Worm (Caenorhabditis elegans) whole organism, L4 larva: ENCODE results near the gene srg-41.

ENCODE experiments used
- T26A8.4 ChIP-seq: fragments of 200-800 bp; sonication (Bioruptor generic); IDR thresholded peaks from 2 replicates; pipeline ENCODE4 v1.3.6; 2022; ENCODE audit warnings: missing genetic modification characterization, missing compliant biosample characterization
- Y5F2A.4 ChIP-seq: fragments of 200-800 bp; sonication (Bioruptor generic); optimal IDR thresholded peaks from 2 replicates; lab custom pipeline; 2018; ENCODE audit warnings: mild to moderate bottlenecking, missing genetic modification characterization, missing compliant biosample characterization
- ZK337.2 ChIP-seq: fragments of 200-800 bp; sonication (Bioruptor generic); IDR thresholded peaks from 2 replicates; pipeline ENCODE4 v1.3.6; 2022; ENCODE audit warnings: missing genetic modification reagents, missing genetic modification characterization, missing compliant biosample characterization
- ama-1 ChIP-seq: fragments of 150-350 bp; optimal IDR thresholded peaks from 2 replicates; lab custom pipeline; 2014; ENCODE audit warnings: inconsistent platforms, mixed read lengths
- arid-1 ChIP-seq: fragments of 200-800 bp; sonication (Bioruptor generic); conservative IDR thresholded peaks from 2 replicates; pipeline ENCODE4 v1.3.6; 2022; ENCODE audit warnings: missing genetic modification reagents, missing genetic modification characterization, missing compliant biosample characterization
- attf-4 ChIP-seq: sonication (generic microtip); optimal IDR thresholded peaks from 3 replicates; lab custom pipeline; 2017; ENCODE audit warnings: missing biosample characterization, missing genetic modification characterization
- ceh-20 ChIP-seq: fragments of 200-800 bp; sonication (Bioruptor generic); IDR thresholded peaks from 2 replicates; pipeline ENCODE4 v1.3.6; 2022; ENCODE audit warnings: missing genetic modification reagents, missing genetic modification characterization, missing compliant biosample characterization
- ceh-44 ChIP-seq: fragments of 200-800 bp; sonication (Bioruptor generic); IDR thresholded peaks from 2 replicates; pipeline ENCODE4 v1.3.6; 2022; ENCODE audit warnings: missing genetic modification reagents, missing genetic modification characterization, missing compliant biosample characterization
- daf-12 ChIP-seq: fragments of 150-350 bp; optimal IDR thresholded peaks from 2 replicates; lab custom pipeline; 2014; ENCODE audit warnings: missing biosample characterization, missing genetic modification reagents, missing genetic modification characterization
- dmd-6 ChIP-seq: fragments of 200-800 bp; sonication (Bioruptor generic); IDR thresholded peaks from 2 replicates; pipeline ENCODE4 v1.3.6; 2022; ENCODE audit warnings: missing genetic modification reagents, missing genetic modification characterization, missing compliant biosample characterization
- dmd-8 ChIP-seq: fragments of 200-800 bp; sonication (Bioruptor generic); IDR thresholded peaks from 2 replicates; pipeline ENCODE4 v1.3.6; 2022; ENCODE audit warnings: missing genetic modification characterization, missing compliant biosample characterization
- dmd-9 ChIP-seq: fragments of 200-800 bp; sonication (Bioruptor generic); IDR thresholded peaks from 2 replicates; pipeline ENCODE4 v1.3.6; 2022; ENCODE audit warnings: missing genetic modification reagents, missing genetic modification characterization, missing compliant biosample characterization
- duxl-1 ChIP-seq: sonication (generic microtip); optimal IDR thresholded peaks from 2 replicates; lab custom pipeline; 2016; ENCODE audit warnings: mild to moderate bottlenecking, missing genetic modification characterization, moderate library complexity, missing compliant biosample characterization; ENCODE audit not compliant: poor library complexity
- dve-1 ChIP-seq: sonication (generic microtip); optimal IDR thresholded peaks from 2 replicates; lab custom pipeline; 2017; ENCODE audit warnings: antibody characterized with exemption, mild to moderate bottlenecking, missing genetic modification characterization, missing compliant biosample characterization; ENCODE audit not compliant: insufficient read depth
- egl-27 ChIP-seq: sonication (generic microtip); optimal IDR thresholded peaks from 3 replicates; lab custom pipeline; 2017; ENCODE audit warnings: missing biosample characterization, missing genetic modification reagents, missing genetic modification characterization
- fkh-10 ChIP-seq: fragments of 150-350 bp; optimal IDR thresholded peaks from 2 replicates; lab custom pipeline; 2014; ENCODE audit warnings: missing biosample characterization, missing genetic modification reagents, missing genetic modification characterization
- fos-1 ChIP-seq: fragments of 150-350 bp; optimal IDR thresholded peaks from 2 replicates; lab custom pipeline; 2014; ENCODE audit warnings: missing biosample characterization, missing genetic modification characterization
- gei-8 ChIP-seq: fragments of 200-800 bp; sonication (Bioruptor generic); optimal IDR thresholded peaks from 2 replicates; lab custom pipeline; 2018; ENCODE audit warnings: mild to moderate bottlenecking, missing genetic modification characterization, missing compliant biosample characterization
- hlh-11 ChIP-seq: fragments of 200-800 bp; sonication (Bioruptor generic); optimal IDR thresholded peaks from 2 replicates; lab custom pipeline; 2018; ENCODE audit warnings: mild to moderate bottlenecking, missing genetic modification characterization, missing compliant biosample characterization
- hlh-30 ChIP-seq: sonication (generic microtip); optimal IDR thresholded peaks from 2 replicates; lab custom pipeline; 2017; ENCODE audit warnings: antibody characterized with exemption, mild to moderate bottlenecking, missing genetic modification characterization, missing compliant biosample characterization; ENCODE audit not compliant: insufficient read depth
- lim-7 ChIP-seq: fragments of 200-800 bp; sonication (Bioruptor generic); IDR thresholded peaks from 2 replicates; pipeline ENCODE4 v1.3.6; 2022; ENCODE audit warnings: missing genetic modification characterization, missing compliant biosample characterization
- lin-1 ChIP-seq: fragments of 200-800 bp; sonication (Bioruptor generic); IDR thresholded peaks from 2 replicates; pipeline ENCODE4 v1.3.6; 2022; ENCODE audit warnings: missing genetic modification reagents, missing genetic modification characterization, missing compliant biosample characterization
- lin-29 ChIP-seq: fragments of 200-800 bp; sonication (Bioruptor generic); IDR thresholded peaks from 2 replicates; pipeline ENCODE4 v1.3.6; 2022; ENCODE audit warnings: missing genetic modification reagents, missing genetic modification characterization, missing compliant biosample characterization
- lin-38 ChIP-seq: fragments of 200-800 bp; sonication (Bioruptor generic); IDR thresholded peaks from 2 replicates; pipeline ENCODE4 v1.3.6; 2022; ENCODE audit warnings: missing genetic modification reagents, missing genetic modification characterization, missing compliant biosample characterization
- lin-39 ChIP-seq: fragments of 150-350 bp; optimal IDR thresholded peaks from 2 replicates; lab custom pipeline; 2014; ENCODE audit warnings: missing biosample characterization, missing genetic modification reagents, missing genetic modification characterization
- lsy-2 ChIP-seq, 2 experiments: fragments of 150-350 bp in 1 of 2; sonication (generic microtip) in 1 of 2; optimal IDR thresholded peaks; 2 replicates each; lab custom pipeline; 2014 to 2017; ENCODE audit warnings: missing biosample characterization in 2 of 2, missing genetic modification characterization in 2 of 2
- madf-5 ChIP-seq, 2 experiments: fragments of 200-800 bp; sonication (Bioruptor generic); IDR thresholded peaks; 2 replicates each; pipeline ENCODE4 v1.3.6; 2022; ENCODE audit warnings: missing compliant biosample characterization in 2 of 2, missing genetic modification characterization in 2 of 2
- mdl-1 ChIP-seq, 2 experiments: fragments of 150-350 bp in 1 of 2; sonication (generic microtip) in 1 of 2; optimal IDR thresholded peaks; 2 replicates each; lab custom pipeline; 2014 to 2017; ENCODE audit warnings: missing biosample characterization in 2 of 2, missing genetic modification characterization in 2 of 2
- mdt-29 ChIP-seq: fragments of 200-800 bp; sonication (Bioruptor generic); IDR thresholded peaks from 2 replicates; pipeline ENCODE4 v1.3.6; 2022; ENCODE audit warnings: missing genetic modification reagents, missing genetic modification characterization, missing compliant biosample characterization
- mep-1 ChIP-seq: fragments of 150-350 bp; sonication (generic microtip); optimal IDR thresholded peaks from 3 replicates; lab custom pipeline; 2014; ENCODE audit warnings: missing biosample characterization, missing genetic modification characterization
- mes-2 ChIP-seq: sonication (generic microtip); optimal IDR thresholded peaks from 2 replicates; lab custom pipeline; 2016; ENCODE audit warnings: missing genotype, mild to moderate bottlenecking, missing genetic modification characterization, missing compliant biosample characterization; ENCODE audit not compliant: poor library complexity, severe bottlenecking
- mxl-2 ChIP-seq: fragments of 200-800 bp; sonication (Bioruptor generic); conservative IDR thresholded peaks from 2 replicates; pipeline ENCODE4 v1.3.6; 2022; ENCODE audit warnings: missing genetic modification reagents, missing genetic modification characterization, missing compliant biosample characterization
- nhr-102 ChIP-seq: sonication (generic microtip); optimal IDR thresholded peaks from 2 replicates; lab custom pipeline; 2016; ENCODE audit warnings: mild to moderate bottlenecking, missing genetic modification characterization, moderate library complexity, missing compliant biosample characterization
- nhr-11 ChIP-seq: fragments of 150-350 bp; optimal IDR thresholded peaks from 2 replicates; lab custom pipeline; 2014; ENCODE audit warnings: missing biosample characterization, missing genetic modification characterization
- nhr-237 ChIP-seq: sonication (generic microtip); optimal IDR thresholded peaks from 2 replicates; lab custom pipeline; 2017; ENCODE audit warnings: missing biosample characterization, missing genetic modification characterization
- nhr-28 ChIP-seq: fragments of 150-350 bp; optimal IDR thresholded peaks from 2 replicates; lab custom pipeline; 2014; ENCODE audit warnings: missing biosample characterization, missing genetic modification characterization
- nhr-41 ChIP-seq: fragments of 200-800 bp; sonication (Bioruptor generic); IDR thresholded peaks from 2 replicates; pipeline ENCODE4 v1.3.6; 2022; ENCODE audit warnings: missing genetic modification reagents, missing genetic modification characterization, missing compliant biosample characterization
- nhr-48 ChIP-seq: sonication (generic microtip); optimal IDR thresholded peaks from 2 replicates; lab custom pipeline; 2016; ENCODE audit warnings: mild to moderate bottlenecking, missing genetic modification characterization, missing compliant biosample characterization
- nhr-6 ChIP-seq: fragments of 150-350 bp; optimal IDR thresholded peaks from 2 replicates; lab custom pipeline; 2014; ENCODE audit warnings: missing biosample characterization, missing genetic modification characterization
- nhr-77 ChIP-seq: fragments of 150-350 bp; optimal IDR thresholded peaks from 2 replicates; lab custom pipeline; 2014; ENCODE audit warnings: missing biosample characterization, missing genetic modification characterization
- pha-4 ChIP-seq, 2 experiments: fragments of 150-350 bp in 1 of 2; fragments of 200-800 bp in 1 of 2; sonication (Bioruptor generic) in 1 of 2; IDR thresholded peaks in 1 of 2; optimal IDR thresholded peaks in 1 of 2; 2 replicates each; pipeline versions ENCODE4 v1.3.6 to Lab custom; 2014 to 2022; ENCODE audit warnings: missing genetic modification characterization in 2 of 2, missing genetic modification reagents in 2 of 2, missing biosample characterization in 1 of 2, missing compliant biosample characterization in 1 of 2
- pqm-1 ChIP-seq: sonication (generic microtip); optimal IDR thresholded peaks from 2 replicates; lab custom pipeline; 2017; ENCODE audit warnings: missing biosample characterization, missing genetic modification characterization
- set-16 ChIP-seq: fragments of 200-800 bp; sonication (Bioruptor generic); IDR thresholded peaks from 2 replicates; pipeline ENCODE4 v1.3.6; 2022; ENCODE audit warnings: missing genetic modification reagents, missing genetic modification characterization, missing compliant biosample characterization
- snpc-1.2 ChIP-seq: fragments of 200-800 bp; sonication (Bioruptor generic); IDR thresholded peaks from 2 replicates; pipeline ENCODE4 v1.3.6; 2022; ENCODE audit warnings: missing genetic modification reagents, missing genetic modification characterization, missing compliant biosample characterization
- spr-1 ChIP-seq: sonication (generic microtip); optimal IDR thresholded peaks from 2 replicates; lab custom pipeline; 2016; ENCODE audit warnings: mild to moderate bottlenecking, missing genetic modification characterization, missing compliant biosample characterization
- tra-1 ChIP-seq: fragments of 200-800 bp; sonication (Bioruptor generic); IDR thresholded peaks from 2 replicates; pipeline ENCODE4 v1.3.6; 2022; ENCODE audit warnings: missing genetic modification reagents, missing genetic modification characterization, missing compliant biosample characterization
- unc-130 ChIP-seq: sonication (generic microtip); optimal IDR thresholded peaks from 2 replicates; lab custom pipeline; 2016; ENCODE audit warnings: missing genetic modification reagents, missing genetic modification characterization, missing compliant biosample characterization
- unc-39 ChIP-seq: sonication (generic microtip); optimal IDR thresholded peaks from 2 replicates; lab custom pipeline; 2017; ENCODE audit warnings: missing biosample characterization, missing genetic modification characterization
- zfp-3 ChIP-seq: fragments of 200-800 bp; sonication (Bioruptor generic); conservative IDR thresholded peaks from 2 replicates; pipeline ENCODE4 v1.3.6; 2022; ENCODE audit warnings: missing genetic modification reagents, missing genetic modification characterization, missing compliant biosample characterization
- zip-11 ChIP-seq: fragments of 200-800 bp; sonication (Bioruptor generic); IDR thresholded peaks from 2 replicates; pipeline ENCODE4 v1.3.6; 2022; ENCODE audit warnings: missing genetic modification characterization, missing compliant biosample characterization

The srg-41 gene

ce11 chrV:11123817-11124337 is 37.8 kb downstream of the srg-41 start, which contains the start of the genes atp-5 and lmtr-3 (continued):
- no peak; the same call in 1 of the 2 replicates for TF ChIP-seq arid-1
- no peak for TF ChIP-seq spr-1
- TF ChIP-seq mep-1 (tag; lab: Kevin White, UChicago), result peak; percentile 81
- TF ChIP-seq set-16 (GFP tag; lab: Robert Waterston, UW), result no peak
- no peak for TF ChIP-seq ceh-20 (GFP tag; lab: Robert Waterston, UW)
- peak; percentile 32; the same call in 1 of the 2 replicates for TF ChIP-seq T26A8.4 (GFP tag; lab: Robert Waterston, UW)
- TF ChIP-seq zip-11 (GFP tag; lab: Robert Waterston, UW), result no peak
- peak in 1 of 2 experiments; percentile 64; a peak in 1 of 4 replicates for TF ChIP-seq madf-5 (GFP tag; IDR thresholded peaks at IDR 0.05; lab: Robert Waterston, UW)
- peak; percentile 69 for TF ChIP-seq nhr-28
- TF ChIP-seq daf-12 (tag; lab: Kevin White, UChicago), result no peak
- TF ChIP-seq ZK337.2 (GFP tag; lab: Robert Waterston, UW), result peak; percentile 86; the same call in 1 of the 2 replicates
- peak; percentile 85 for TF ChIP-seq ceh-44 (GFP tag; lab: Robert Waterston, UW)
- no peak for TF ChIP-seq nhr-41 (GFP tag; lab: Robert Waterston, UW)
- peak; percentile 8 for TF ChIP-seq nhr-77 (tag; lab: Kevin White, UChicago)
- no peak for TF ChIP-seq snpc-1.2
- no peak for TF ChIP-seq lin-29 (GFP tag; lab: Robert Waterston, UW)
- TF ChIP-seq attf-4, result no peak
- TF ChIP-seq dve-1 (tag; lab: Kevin White, UChicago), result peak; percentile 68
- TF ChIP-seq nhr-6, result peak; percentile 68
- no peak for TF ChIP-seq ama-1 (lab: Kevin White, UChicago)
- TF ChIP-seq tra-1 (GFP tag; lab: Robert Waterston, UW), result peak; percentile 65; the same call in 1 of the 2 replicates
- no peak for TF ChIP-seq mdt-29
- no peak for TF ChIP-seq pqm-1 (tag; lab: Kevin White, UChicago)
- TF ChIP-seq fos-1, result no peak
- TF ChIP-seq unc-39, result no peak
- peak; percentile 79 for TF ChIP-seq hlh-11 (tag; lab: Kevin White, UChicago)
- peak in 1 of 2 experiments; percentile 48 for TF ChIP-seq mdl-1 (tag; optimal IDR thresholded peaks at IDR 0.05; lab: Kevin White, UChicago)
- peak; percentile 93 for TF ChIP-seq hlh-30 (tag; lab: Kevin White, UChicago)
- TF ChIP-seq egl-27 (tag; lab: Kevin White, UChicago), result no peak
- 0 out of 2 replicates have a peak, but pooled peaks have one; percentile 14 for TF ChIP-seq pha-4 (GFP tag; IDR thresholded peaks at IDR 0.05; lab: Robert Waterston, UW)
- no peak for TF ChIP-seq pha-4 (tag; optimal IDR thresholded peaks at IDR 0.05; lab: Kevin White, UChicago)
- TF ChIP-seq nhr-102, result no peak
- TF ChIP-seq lin-39 (tag; lab: Kevin White, UChicago), result no peak
- peak; percentile 78 for TF ChIP-seq dmd-9 (GFP tag; lab: Robert Waterston, UW)
- no peak for TF ChIP-seq Y5F2A.4 (GFP tag; lab: Kevin White, UChicago)

ce11 chrV:11122466-11122865 is 39.2 kb downstream of the srg-41 start, which contains the start of gene mboa-2:
mboa-2 (minus strand) TSS chrV:11122493.
- 0 out of 2 replicates have a peak, but pooled peaks have one; percentile 9 for TF ChIP-seq lin-1 (GFP tag; lab: Robert Waterston, UW)
- TF ChIP-seq duxl-1 (tag; lab: Kevin White, UChicago), result peak; percentile 72
- peak; percentile 43; the same call in 1 of the 2 replicates for TF ChIP-seq zfp-3 (GFP tag; lab: Robert Waterston, UW)
- no peak for TF ChIP-seq ama-1 (lab: Kevin White, UChicago)
- no peak for TF ChIP-seq unc-130
- peak; percentile 52 for TF ChIP-seq dmd-6
- TF ChIP-seq mxl-2, result no peak
- peak; percentile 9 for TF ChIP-seq pqm-1 (tag; lab: Kevin White, UChicago)
- TF ChIP-seq mes-2 (tag; lab: Kevin White, UChicago), result peak; percentile 51
- no peak for TF ChIP-seq nhr-237 (tag; lab: Kevin White, UChicago)
- peak; percentile 12 for TF ChIP-seq nhr-48 (tag; lab: Kevin White, UChicago)
- TF ChIP-seq nhr-28, result peak; percentile 50
- no peak for TF ChIP-seq dmd-8
- TF ChIP-seq fkh-10 (GFP tag; lab: Kevin White, UChicago), result no peak
- TF ChIP-seq ceh-20 (GFP tag; lab: Robert Waterston, UW), result 0 out of 2 replicates have a peak, but pooled peaks have one; percentile 16
- TF ChIP-seq nhr-11, result no peak
- no peak for TF ChIP-seq lim-7 (GFP tag; lab: Robert Waterston, UW)
- TF ChIP-seq gei-8 (GFP tag; lab: Kevin White, UChicago), result peak; percentile 14
- peak in 1 of 2 experiments; percentile 63 for TF ChIP-seq lsy-2 (tag; optimal IDR thresholded peaks at IDR 0.05; lab: Kevin White, UChicago)
- TF ChIP-seq lin-38 (GFP tag; lab: Robert Waterston, UW), result peak; percentile 59
